ENCODE assay signal across 2 fruit fly cellular contexts in genomic region chr3L:13028740-13029139, dm6.
TF ChIP-seq lines count a peak whose summit lies in the region.

TSS of gene CG17672 (plus strand) at chr3L:13028962.

TF ChIP-seq in whole organism, embryonic, 481 proteins besides CTCF, POLR2A, EP300 and RAD21 (continued from another document and continues in another):
- TF ChIP-seq Usf (GFP tag; optimal IDR thresholded peaks at IDR 0.05; lab: Kevin White, UChicago) (no peak), kni (GFP tag; optimal IDR thresholded peaks at IDR 0.05; lab: Kevin White, UChicago) (peak; percentile 14), gfzf (GFP tag; optimal IDR thresholded peaks at IDR 0.05; lab: Kevin White, UChicago) (no peak), CG18619 (GFP tag; optimal IDR thresholded peaks at IDR 0.05; lab: Kevin White, UChicago) (no peak), CG33557 (GFP tag; optimal IDR thresholded peaks at IDR 0.05; lab: Kevin White, UChicago) (no peak), vvl (GFP tag; IDR thresholded peaks at IDR 0.05; lab: Robert Waterston, UW) (peak; percentile 45; the same call in 1 of the 2 replicates), CoRest (tag; optimal IDR thresholded peaks at IDR 0.05; lab: Kevin White, UChicago) (no peak), Chrac-16 (GFP tag; optimal IDR thresholded peaks at IDR 0.05; lab: Kevin White, UChicago) (no peak), ci (GFP tag; IDR thresholded peaks at IDR 0.05; lab: Robert Waterston, UW) (peak; percentile 63; the same call in 1 of the 3 replicates), CG6689 (GFP tag; IDR thresholded peaks at IDR 0.05; lab: Robert Waterston, UW) (no peak), ara (GFP tag; IDR thresholded peaks at IDR 0.05; lab: Robert Waterston, UW) (0 out of 2 replicates have a peak, but pooled peaks have one; percentile 41), ERR (GFP tag; optimal IDR thresholded peaks at IDR 0.05; lab: Kevin White, UChicago) (no peak), ap (GFP tag; IDR thresholded peaks at IDR 0.05; lab: Robert Waterston, UW) (no peak), usp (GFP tag; optimal IDR thresholded peaks at IDR 0.05; lab: Kevin White, UChicago) (no peak), jumu (GFP tag; optimal IDR thresholded peaks at IDR 0.05; lab: Kevin White, UChicago) (no peak), sens-2 (GFP tag; IDR thresholded peaks at IDR 0.05; lab: Robert Waterston, UW) (no peak), CG11504 (tag; optimal IDR thresholded peaks at IDR 0.05; lab: Kevin White, UChicago) (peak; percentile 69), D19A (tag; optimal IDR thresholded peaks at IDR 0.05; lab: Kevin White, UChicago) (no peak), CG7372 (GFP tag; IDR thresholded peaks at IDR 0.05; lab: Robert Waterston, UW) (no peak), dan (GFP tag; IDR thresholded peaks at IDR 0.05; lab: Robert Waterston, UW) (no peak), Aef1 (GFP tag; IDR thresholded peaks at IDR 0.05; lab: Robert Waterston, UW) (no peak), gem (tag; optimal IDR thresholded peaks at IDR 0.05; lab: Kevin White, UChicago) (no peak), salm (tag; optimal IDR thresholded peaks at IDR 0.05; lab: Kevin White, UChicago) (no peak), p53 (GFP tag; optimal IDR thresholded peaks at IDR 0.05; lab: Kevin White, UChicago) (no peak), Scr (GFP tag; IDR thresholded peaks at IDR 0.05; lab: Robert Waterston, UW; ENCODE audit: partially characterized antibody) (no peak), CG14050 (GFP tag; IDR thresholded peaks at IDR 0.05; lab: Robert Waterston, UW) (no peak), gce (GFP tag; IDR thresholded peaks at IDR 0.05; lab: Robert Waterston, UW) (no peak), nau (GFP tag; optimal IDR thresholded peaks at IDR 0.05; lab: Kevin White, UChicago) (no peak), CG12769 (tag; optimal IDR thresholded peaks at IDR 0.05; lab: Kevin White, UChicago) (peak; percentile 67), lov (optimal IDR thresholded peaks at IDR 0.05; lab: Kevin White, UChicago) (no peak), lov (GFP tag; IDR thresholded peaks at IDR 0.05; lab: Robert Waterston, UW) (0 out of 3 replicates have a peak, but pooled peaks have one; percentile 40), Xbp1 (GFP tag; optimal IDR thresholded peaks at IDR 0.05; lab: Kevin White, UChicago) (no peak), dpn (GFP tag; optimal IDR thresholded peaks at IDR 0.05; lab: Kevin White, UChicago) (no peak), CG31388 (GFP tag; optimal IDR thresholded peaks at IDR 0.05; lab: Kevin White, UChicago) (no peak), CG1529 (GFP tag; optimal IDR thresholded peaks at IDR 0.05; lab: Kevin White, UChicago) (no peak), CG5180 (GFP tag; optimal IDR thresholded peaks at IDR 0.05; lab: Kevin White, UChicago) (peak; percentile 23), CG5245 (GFP tag; optimal IDR thresholded peaks at IDR 0.05; lab: Kevin White, UChicago) (no peak), ewg (GFP tag; optimal IDR thresholded peaks at IDR 0.05; lab: Kevin White, UChicago) (no peak), Meics (GFP tag; optimal IDR thresholded peaks at IDR 0.05; lab: Kevin White, UChicago) (no peak), sens (GFP tag; lab: Kevin White, UChicago) (peak; percentile 24), CG10366 (GFP tag; IDR thresholded peaks at IDR 0.05; lab: Robert Waterston, UW) (no peak), CG1792 (GFP tag; optimal IDR thresholded peaks at IDR 0.05; lab: Kevin White, UChicago) (no peak), insv (GFP tag; optimal IDR thresholded peaks at IDR 0.05; lab: Kevin White, UChicago) (no peak), Doc2 (GFP tag; IDR thresholded peaks at IDR 0.05; lab: Robert Waterston, UW) (no peak), CG13296 (GFP tag; optimal IDR thresholded peaks at IDR 0.05; lab: Kevin White, UChicago) (no peak), CG12236 (GFP tag; optimal IDR thresholded peaks at IDR 0.05; lab: Kevin White, UChicago) (no peak), CG15601 (tag; optimal IDR thresholded peaks at IDR 0.05; lab: Kevin White, UChicago) (no peak), grn (GFP tag; optimal IDR thresholded peaks at IDR 0.05; lab: Kevin White, UChicago) (no peak), Doc3 (GFP tag; IDR thresholded peaks at IDR 0.05; lab: Robert Waterston, UW; ENCODE audit: partially characterized antibody) (no peak), bsh (GFP tag; optimal IDR thresholded peaks at IDR 0.05; lab: Kevin White, UChicago) (peak in 1 of 2 experiments; percentile 22), jigr1 (GFP tag; IDR thresholded peaks at IDR 0.05; lab: Robert Waterston, UW) (no peak), Nf-YB (GFP tag; optimal IDR thresholded peaks at IDR 0.05; lab: Kevin White, UChicago) (peak; percentile 8), gro (GFP tag; optimal IDR thresholded peaks at IDR 0.05; lab: Kevin White, UChicago) (no peak), bbx (GFP tag; IDR thresholded peaks at IDR 0.05; lab: Robert Waterston, UW; ENCODE audit: partially characterized antibody) (peak; percentile 50), sna (GFP tag; IDR thresholded peaks at IDR 0.05; lab: Robert Waterston, UW; ENCODE audit: partially characterized antibody) (no peak), Adf1 (GFP tag; IDR thresholded peaks at IDR 0.05; lab: Robert Waterston, UW) (peak; percentile 22; the same call in 1 of the 2 replicates), CG12391 (tag; optimal IDR thresholded peaks at IDR 0.05; lab: Kevin White, UChicago) (no peak), CG30020 (tag; optimal IDR thresholded peaks at IDR 0.05; lab: Kevin White, UChicago) (no peak), Gsc (GFP tag; IDR thresholded peaks at IDR 0.05; lab: Robert Waterston, UW) (no peak), NfI (GFP tag; optimal IDR thresholded peaks at IDR 0.05; lab: Kevin White, UChicago) (no peak), Deaf1 (tag; optimal IDR thresholded peaks at IDR 0.05; lab: Kevin White, UChicago) (peak; percentile 93), mam (GFP tag; optimal IDR thresholded peaks at IDR 0.05; lab: Kevin White, UChicago) (no peak), slou (GFP tag; optimal IDR thresholded peaks at IDR 0.05; lab: Kevin White, UChicago) (no peak), TFAM (GFP tag; optimal IDR thresholded peaks at IDR 0.05; lab: Kevin White, UChicago) (no peak), Gug (GFP tag; IDR thresholded peaks at IDR 0.05; lab: Robert Waterston, UW) (no peak), Med (GFP tag; lab: Kevin White, UChicago) (peak; percentile 30), CG3995 (GFP tag; optimal IDR thresholded peaks at IDR 0.05; lab: Kevin White, UChicago) (peak; percentile 32), CG7357 (GFP tag; IDR thresholded peaks at IDR 0.05; lab: Robert Waterston, UW) (no peak), dysf (GFP tag; IDR thresholded peaks at IDR 0.05; lab: Robert Waterston, UW) (no peak)

TF ChIP-seq in whole organism, prepupa, 60 proteins besides CTCF, POLR2A, EP300 and RAD21 (continued from another document):
- TF ChIP-seq Sox102F (GFP tag; optimal IDR thresholded peaks at IDR 0.05; lab: Kevin White, UChicago): peak; percentile 17
- no peak for TF ChIP-seq vri (GFP tag; optimal IDR thresholded peaks at IDR 0.05; lab: Kevin White, UChicago)
- peak; percentile 79 for TF ChIP-seq CG3919 (GFP tag; optimal IDR thresholded peaks at IDR 0.05; lab: Kevin White, UChicago)
- TF ChIP-seq Smox (GFP tag; optimal IDR thresholded peaks at IDR 0.05; lab: Kevin White, UChicago): no peak
- no peak for TF ChIP-seq CG10631 (GFP tag; optimal IDR thresholded peaks at IDR 0.05; lab: Kevin White, UChicago)
- TF ChIP-seq Lpt (GFP tag; optimal IDR thresholded peaks at IDR 0.05; lab: Kevin White, UChicago): peak; percentile 2
- TF ChIP-seq Eip75B (GFP tag; optimal IDR thresholded peaks at IDR 0.05; lab: Kevin White, UChicago): peak; percentile 6
- TF ChIP-seq eg (GFP tag; IDR thresholded peaks at IDR 0.05; lab: Robert Waterston, UW): 0 out of 3 replicates have a peak, but pooled peaks have one; percentile 59
